Fruit fly (Drosophila melanogaster): ENCODE measurements around the gene Msp300.

The Msp300 gene

DNA sequence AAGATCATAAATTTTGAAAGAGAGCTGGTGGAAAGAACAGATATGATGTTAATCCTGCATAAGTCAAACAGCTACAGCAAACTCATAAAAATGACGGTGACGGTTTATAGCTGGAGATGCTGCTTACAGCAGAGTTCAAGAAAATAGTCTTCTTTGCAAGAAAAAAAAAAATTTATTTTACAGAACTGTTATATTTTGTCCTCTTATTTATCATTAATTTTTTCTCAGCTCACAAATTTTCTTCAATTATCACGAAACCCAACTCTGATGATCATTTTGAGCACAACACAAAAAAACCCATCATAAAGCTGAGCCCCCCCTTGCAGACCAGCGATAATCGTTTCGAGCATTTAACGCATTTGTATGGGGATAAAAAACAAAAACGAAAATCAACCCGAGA, 130.8 kb downstream of the Msp300 start (continued):
- TF ChIP-seq bowl (GFP tag; IDR thresholded peaks at IDR 0.05) (no peak), onecut (GFP tag; IDR thresholded peaks at IDR 0.05) (no peak), CG1792 (GFP tag; optimal IDR thresholded peaks at IDR 0.05) (no peak), luna (GFP tag; optimal IDR thresholded peaks at IDR 0.05) (no peak), Sox102F (GFP tag; optimal IDR thresholded peaks at IDR 0.05) (peak; percentile 24), CG11695 (GFP tag; IDR thresholded peaks at IDR 0.05) (0 out of 3 replicates have a peak, but pooled peaks have one; percentile 31), otp (GFP tag; IDR thresholded peaks at IDR 0.05) (0 out of 3 replicates have a peak, but pooled peaks have one; percentile 16), slp2 (GFP tag; optimal IDR thresholded peaks at IDR 0.05) (no peak), CG17359 (tag; optimal IDR thresholded peaks at IDR 0.05) (peak; percentile 9), unpg (GFP tag; optimal IDR thresholded peaks at IDR 0.05) (peak; percentile 28), CG8290 (GFP tag; optimal IDR thresholded peaks at IDR 0.05) (peak; percentile 0), CG8290 (tag; optimal IDR thresholded peaks at IDR 0.05) (no peak), tio (GFP tag; optimal IDR thresholded peaks at IDR 0.05) (peak; percentile 7), CG9727 (GFP tag; optimal IDR thresholded peaks at IDR 0.05) (peak; percentile 2), Oaz (GFP tag; IDR thresholded peaks at IDR 0.05) (no peak), Hr51 (GFP tag; optimal IDR thresholded peaks at IDR 0.05) (no peak), corto (GFP tag; optimal IDR thresholded peaks at IDR 0.05) (no peak), lola (GFP tag; optimal IDR thresholded peaks at IDR 0.05) (peak in 1 of 3 experiments; percentile 5), phol (tag; optimal IDR thresholded peaks at IDR 0.05) (peak; percentile 5), lbe (GFP tag; optimal IDR thresholded peaks at IDR 0.05) (peak; percentile 28), CG8765 (GFP tag; IDR thresholded peaks at IDR 0.05) (no peak), bsh (GFP tag; optimal IDR thresholded peaks at IDR 0.05) (peak in 1 of 2 experiments; percentile 16)

DNA sequence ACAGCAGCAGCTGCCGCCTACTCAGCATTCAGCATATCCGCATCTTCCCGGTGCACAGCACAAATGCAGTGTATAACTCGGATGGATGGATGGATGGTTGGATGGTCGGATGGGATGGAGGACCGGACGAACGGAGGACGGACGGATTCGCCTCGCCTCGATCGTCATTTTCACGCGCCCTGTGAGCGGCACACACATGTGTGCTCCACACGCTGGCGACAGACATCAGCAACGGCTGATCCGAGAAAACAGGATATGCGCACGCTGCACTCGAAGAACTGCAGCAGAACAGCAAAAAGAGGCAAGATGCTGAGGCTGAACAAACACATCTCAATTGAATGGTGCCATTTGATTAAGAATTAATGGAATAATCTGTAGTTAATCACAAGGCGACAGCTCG, 131.5 kb downstream of the Msp300 start:
- TF ChIP-seq ttk (GFP tag; IDR thresholded peaks at IDR 0.05): no peak
- TF ChIP-seq CG1529 (GFP tag; optimal IDR thresholded peaks at IDR 0.05): no peak
- TF ChIP-seq Aef1 (GFP tag; IDR thresholded peaks at IDR 0.05): no peak
- TF ChIP-seq nerfin-1 (tag; optimal IDR thresholded peaks at IDR 0.05): no peak
- TF ChIP-seq CG7987 (GFP tag; optimal IDR thresholded peaks at IDR 0.05): no peak
- peak; percentile 72 for TF ChIP-seq Med (GFP tag)
- 0 out of 3 replicates have a peak, but pooled peaks have one; percentile 11 for TF ChIP-seq H15 (GFP tag; IDR thresholded peaks at IDR 0.05)
- TF ChIP-seq twi (tag; optimal IDR thresholded peaks at IDR 0.05): peak; percentile 72
- no peak for TF ChIP-seq MTF-1 (GFP tag; optimal IDR thresholded peaks at IDR 0.05; ENCODE audit: borderline replicate concordance)
- TF ChIP-seq CG2889 (GFP tag; IDR thresholded peaks at IDR 0.05): no peak
- no peak for TF ChIP-seq CG11723 (GFP tag; optimal IDR thresholded peaks at IDR 0.05)
- no peak for TF ChIP-seq CG4404 (GFP tag; IDR thresholded peaks at IDR 0.05)

DNA sequence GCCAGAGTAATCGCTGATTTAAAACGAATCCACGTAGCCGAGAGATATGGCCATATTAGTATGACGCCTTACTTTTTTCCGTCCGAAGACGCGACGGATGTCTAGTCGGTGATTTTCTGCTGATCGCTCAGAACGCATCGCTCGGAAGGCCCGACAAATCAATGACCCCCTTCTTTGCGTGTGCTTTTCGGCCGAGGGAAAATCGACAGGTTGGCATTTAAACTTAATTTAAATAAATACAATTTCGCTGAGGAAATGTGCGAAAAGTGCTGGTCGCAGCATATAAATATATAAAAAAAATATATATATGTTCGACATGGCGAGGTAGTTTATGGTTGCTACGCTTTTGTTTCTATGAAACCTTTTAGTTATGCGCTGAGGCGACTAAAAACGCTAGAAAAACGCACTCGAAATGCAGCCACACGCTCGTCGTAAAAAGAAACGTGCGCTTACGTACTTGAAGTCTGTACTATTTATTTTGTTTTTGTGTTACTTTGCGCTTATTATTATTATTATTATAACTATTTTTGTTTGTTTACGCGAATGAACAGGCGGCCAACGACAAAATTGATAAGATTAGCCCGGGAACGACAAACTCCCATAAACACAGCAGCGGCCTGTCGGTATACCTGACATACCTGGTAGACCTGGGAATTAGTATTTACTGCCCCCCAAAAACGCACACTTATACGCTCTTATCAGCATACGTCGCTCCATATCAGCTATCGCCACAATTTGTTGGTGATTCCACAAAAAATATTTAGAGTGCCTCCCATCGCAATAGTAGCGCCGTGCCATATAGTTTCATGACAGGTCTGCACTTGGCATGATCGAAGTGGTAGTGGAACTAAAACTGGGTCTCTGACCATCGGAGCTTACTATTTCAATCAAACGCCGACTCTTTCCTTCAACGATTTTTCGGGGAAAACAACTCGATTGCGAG, 132.6 kb downstream of the Msp300 start:
- no peak for TF ChIP-seq CG11398 (GFP tag; optimal IDR thresholded peaks at IDR 0.05)
- no peak for TF ChIP-seq CG17802 (tag; optimal IDR thresholded peaks at IDR 0.05)
- no peak for TF ChIP-seq CG9727 (GFP tag; optimal IDR thresholded peaks at IDR 0.05)
- TF ChIP-seq Med (GFP tag): peak; percentile 77
- TF ChIP-seq pho (GFP tag; optimal IDR thresholded peaks at IDR 0.05): no peak
- no peak for TF ChIP-seq pzg (GFP tag; optimal IDR thresholded peaks at IDR 0.05)
- no peak for TF ChIP-seq CG15011 (GFP tag; optimal IDR thresholded peaks at IDR 0.05)
- TF ChIP-seq CG7556 (GFP tag; optimal IDR thresholded peaks at IDR 0.05): no peak
- TF ChIP-seq vvl (GFP tag; IDR thresholded peaks at IDR 0.05): no peak
- peak; percentile 1 for TF ChIP-seq CG11504 (tag; optimal IDR thresholded peaks at IDR 0.05)
- no peak for TF ChIP-seq CG2129 (GFP tag; IDR thresholded peaks at IDR 0.05; ENCODE audit: partially characterized antibody)
- no peak for TF ChIP-seq Meics (GFP tag; optimal IDR thresholded peaks at IDR 0.05)
- TF ChIP-seq CG33213 (GFP tag; optimal IDR thresholded peaks at IDR 0.05): no peak
- TF ChIP-seq E2f1 (GFP tag; IDR thresholded peaks at IDR 0.05): no peak
- TF ChIP-seq chinmo (GFP tag; IDR thresholded peaks at IDR 0.05; ENCODE audit: partially characterized antibody): 0 out of 4 replicates have a peak, but pooled peaks have one; percentile 69
- TF ChIP-seq so (GFP tag; IDR thresholded peaks at IDR 0.05): no peak

Measured in whole organism, embryonic.